Worm (Caenorhabditis elegans) whole organism, L4/young adult: Measurements from ENCODE around the gene pals-26.

ENCODE experiments used
- W03F9.2 ChIP-seq: fragments of 150-350 bp; optimal IDR thresholded peaks from 2 replicates; lab custom pipeline; 2014; ENCODE audit warnings: missing biosample characterization, missing genetic modification characterization
- dao-5 ChIP-seq: sonication (generic microtip); optimal IDR thresholded peaks from 2 replicates; lab custom pipeline; 2016; ENCODE audit warnings: missing genotype, missing genetic modification characterization, moderate library complexity, missing compliant biosample characterization
- him-1 ChIP-seq: sonication (generic microtip); optimal IDR thresholded peaks from 2 replicates; lab custom pipeline; 2016; ENCODE audit warnings: missing genotype, missing genetic modification reagents, missing genetic modification characterization, missing compliant biosample characterization

- TF ChIP-seq dao-5 (no peak), him-1 (tag; lab: Kevin White, UChicago) (no peak), W03F9.2 (no peak)
These were observed 29.9 kb upstream of the pals-26 start, which contains the start of gene hse-5 for ce11 chrIII:4345034-4345433.
